Worm (Caenorhabditis elegans) whole organism, L2 larva: Measurements from ENCODE around the gene ZK783.7.

Experiments used
- R02D3.7 ChIP-seq: fragments of 150-350 bp; optimal IDR thresholded peaks from 2 replicates; lab custom pipeline; 2014; ENCODE audit warnings: missing biosample characterization, missing genetic modification characterization
- ZK546.5 ChIP-seq: sonication (generic microtip); optimal IDR thresholded peaks from 2 replicates; lab custom pipeline; 2017; ENCODE audit warnings: missing biosample characterization, missing genetic modification characterization
- blmp-1 ChIP-seq: sonication (generic microtip); optimal IDR thresholded peaks from 2 replicates; lab custom pipeline; 2017; ENCODE audit warnings: missing genetic modification characterization, mild to moderate bottlenecking, missing compliant biosample characterization, antibody characterized with exemption, moderate library complexity; ENCODE audit not compliant: insufficient read depth
- crh-2 ChIP-seq: sonication (generic microtip); optimal IDR thresholded peaks from 2 replicates; lab custom pipeline; 2017; ENCODE audit warnings: missing biosample characterization, missing genetic modification characterization
- elt-3 ChIP-seq: sonication (generic microtip); optimal IDR thresholded peaks from 2 replicates; lab custom pipeline; 2017; ENCODE audit warnings: missing biosample characterization, missing genetic modification characterization
- mdl-1 ChIP-seq, 2 experiments: fragments of 150-350 bp in 1 of 2; sonication (generic microtip) in 1 of 2; optimal IDR thresholded peaks; 2 replicates each; lab custom pipeline; 2017; ENCODE audit warnings: missing biosample characterization in 2 of 2, missing genetic modification characterization in 2 of 2
- nhr-11 ChIP-seq: fragments of 150-350 bp; optimal IDR thresholded peaks from 2 replicates; lab custom pipeline; 2014; ENCODE audit warnings: missing biosample characterization, missing genetic modification characterization
- nhr-6 ChIP-seq: fragments of 150-350 bp; optimal IDR thresholded peaks from 2 replicates; lab custom pipeline; 2014; ENCODE audit warnings: missing biosample characterization, missing genetic modification characterization
- nhr-77 ChIP-seq: fragments of 150-350 bp; optimal IDR thresholded peaks from 2 replicates; lab custom pipeline; 2014; ENCODE audit warnings: missing biosample characterization, missing genetic modification characterization
- skn-1 ChIP-seq: sonication (generic microtip); optimal IDR thresholded peaks from 2 replicates; lab custom pipeline; 2017; ENCODE audit warnings: missing biosample characterization, missing genetic modification characterization
- unc-39 ChIP-seq: fragments of 150-350 bp; optimal IDR thresholded peaks from 2 replicates; lab custom pipeline; 2014; ENCODE audit warnings: missing biosample characterization, missing genetic modification characterization
- unc-62 ChIP-seq: fragments of 150-350 bp; optimal IDR thresholded peaks from 2 replicates; lab custom pipeline; 2014; ENCODE audit warnings: missing biosample characterization, missing genetic modification reagents, missing genetic modification characterization
- ztf-4 ChIP-seq: fragments of 150-350 bp; optimal IDR thresholded peaks from 2 replicates; lab custom pipeline; 2014; ENCODE audit warnings: missing biosample characterization, missing genetic modification characterization

- TF ChIP-seq R02D3.7 (no peak), ztf-4 (tag; lab: Kevin White, UChicago) (no peak), nhr-11 (tag; lab: Kevin White, UChicago) (no peak), mdl-1 (tag; optimal IDR thresholded peaks at IDR 0.05; lab: Kevin White, UChicago) (peak; percentile 10 to 71), blmp-1 (no peak), unc-62 (no peak), skn-1 (tag; lab: Kevin White, UChicago) (no peak), nhr-77 (tag; lab: Kevin White, UChicago) (no peak), elt-3 (tag; lab: Kevin White, UChicago) (no peak), ZK546.5 (tag; lab: Kevin White, UChicago) (no peak), unc-39 (no peak), nhr-6 (no peak), crh-2 (tag; lab: Kevin White, UChicago) (peak; percentile 13)
Observed at ce11 chrIII:7642015-7642414, 14.5 kb upstream of the ZK783.7 start.
